Worm (Caenorhabditis elegans) whole organism, late embryonic: ENCODE measurements around the gene rpb-8.

Source experiments
- F13H6.1 ChIP-seq: sonication (generic microtip); optimal IDR thresholded peaks from 2 replicates; lab custom pipeline; 2016; ENCODE audit warnings: missing genetic modification characterization, missing compliant biosample characterization
- K02D7.2 ChIP-seq: sonication (generic microtip); optimal IDR thresholded peaks from 2 replicates; lab custom pipeline; 2017; ENCODE audit warnings: mild to moderate bottlenecking, missing genetic modification characterization, missing compliant biosample characterization
- Y22D7AL.16 ChIP-seq: sonication (generic microtip); optimal IDR thresholded peaks from 2 replicates; lab custom pipeline; 2016; ENCODE audit warnings: missing genetic modification characterization, missing compliant biosample characterization
- ama-1 ChIP-seq: fragments of 150-350 bp; optimal IDR thresholded peaks from 2 replicates; lab custom pipeline; 2014
- ceh-24 ChIP-seq: sonication (generic microtip); optimal IDR thresholded peaks from 2 replicates; lab custom pipeline; 2016; ENCODE audit warnings: mild to moderate bottlenecking, missing genetic modification characterization, missing compliant biosample characterization
- ceh-45 ChIP-seq: fragments of 200-800 bp; sonication (Bioruptor generic); IDR thresholded peaks from 2 replicates; pipeline ENCODE4 v1.3.6; 2022; ENCODE audit warnings: missing genetic modification reagents, missing genetic modification characterization, missing compliant biosample characterization
- ceh-48 ChIP-seq: sonication (generic microtip); optimal IDR thresholded peaks from 2 replicates; lab custom pipeline; 2016; ENCODE audit warnings: missing genetic modification characterization, inconsistent platforms, missing compliant biosample characterization
- ceh-6 ChIP-seq: fragments of 200-800 bp; sonication (Bioruptor generic); optimal IDR thresholded peaks from 2 replicates; lab custom pipeline; 2018; ENCODE audit warnings: mild to moderate bottlenecking, missing genetic modification characterization, missing compliant biosample characterization
- dve-1 ChIP-seq: sonication (generic microtip); optimal IDR thresholded peaks from 2 replicates; lab custom pipeline; 2017; ENCODE audit warnings: antibody characterized with exemption, mild to moderate bottlenecking, missing genetic modification characterization, missing compliant biosample characterization
- elt-2 ChIP-seq: sonication (generic microtip); optimal IDR thresholded peaks from 2 replicates; lab custom pipeline; 2016; ENCODE audit warnings: missing genetic modification reagents, missing genetic modification characterization, missing compliant biosample characterization
- elt-4 ChIP-seq: sonication (generic microtip); optimal IDR thresholded peaks from 2 replicates; lab custom pipeline; 2016; ENCODE audit warnings: missing genetic modification characterization, missing compliant biosample characterization
- eyg-1 ChIP-seq: sonication (generic microtip); optimal IDR thresholded peaks from 2 replicates; lab custom pipeline; 2016; ENCODE audit warnings: missing genotype, missing genetic modification characterization, missing compliant biosample characterization
- fax-1 ChIP-seq: sonication (generic microtip); optimal IDR thresholded peaks from 2 replicates; lab custom pipeline; 2016; ENCODE audit warnings: missing genotype, missing genetic modification characterization, missing compliant biosample characterization
- fkh-10 ChIP-seq: fragments of 150-350 bp; optimal IDR thresholded peaks from 2 replicates; lab custom pipeline; 2014; ENCODE audit warnings: missing biosample characterization, missing genetic modification reagents, missing genetic modification characterization
- hlh-15 ChIP-seq: sonication (generic microtip); optimal IDR thresholded peaks from 2 replicates; lab custom pipeline; 2016; ENCODE audit warnings: missing genetic modification characterization, missing compliant biosample characterization
- hlh-30 ChIP-seq: sonication (generic microtip); optimal IDR thresholded peaks from 2 replicates; lab custom pipeline; 2017; ENCODE audit warnings: antibody characterized with exemption, missing genetic modification characterization, missing compliant biosample characterization; ENCODE audit not compliant: insufficient read depth
- hlh-8 ChIP-seq: sonication (generic microtip); optimal IDR thresholded peaks from 2 replicates; lab custom pipeline; 2016; ENCODE audit warnings: missing genotype, missing genetic modification characterization, missing compliant biosample characterization
- lin-11 ChIP-seq: fragments of 200-800 bp; sonication (Bioruptor generic); optimal IDR thresholded peaks from 2 replicates; lab custom pipeline; 2018; ENCODE audit warnings: mild to moderate bottlenecking, missing genetic modification characterization, missing compliant biosample characterization
- madf-2 ChIP-seq: sonication (generic microtip); optimal IDR thresholded peaks from 2 replicates; lab custom pipeline; 2017; ENCODE audit warnings: missing genetic modification characterization, missing compliant biosample characterization
- nfya-1 ChIP-seq: sonication (generic microtip); optimal IDR thresholded peaks from 2 replicates; lab custom pipeline; 2017; ENCODE audit warnings: missing genetic modification characterization, mild to moderate bottlenecking, missing compliant biosample characterization, antibody characterized with exemption, moderate library complexity
- nhr-11 ChIP-seq: fragments of 150-350 bp; optimal IDR thresholded peaks from 2 replicates; lab custom pipeline; 2014; ENCODE audit warnings: missing biosample characterization, missing genetic modification characterization
- nhr-232 ChIP-seq: sonication (generic microtip); optimal IDR thresholded peaks from 2 replicates; lab custom pipeline; 2016; ENCODE audit warnings: missing genetic modification characterization, missing compliant biosample characterization
- odd-2 ChIP-seq: sonication (generic microtip); optimal IDR thresholded peaks from 2 replicates; lab custom pipeline; 2017; ENCODE audit warnings: antibody characterized with exemption, mild to moderate bottlenecking, missing genetic modification characterization, missing compliant biosample characterization
- pag-3 ChIP-seq: sonication (generic microtip); optimal IDR thresholded peaks from 2 replicates; lab custom pipeline; 2016; ENCODE audit warnings: missing compliant biosample characterization, missing genetic modification characterization, borderline replicate concordance
- pax-1 ChIP-seq: fragments of 150-350 bp; optimal IDR thresholded peaks from 2 replicates; lab custom pipeline; 2014; ENCODE audit warnings: missing biosample characterization, missing genetic modification characterization
- pha-4 ChIP-seq: fragments of 150-350 bp; optimal IDR thresholded peaks from 2 replicates; lab custom pipeline; 2018; ENCODE audit warnings: missing biosample characterization, missing genetic modification reagents, missing genetic modification characterization
- pqm-1 ChIP-seq: sonication (generic microtip); optimal IDR thresholded peaks from 2 replicates; lab custom pipeline; 2016; ENCODE audit warnings: missing genetic modification characterization, missing compliant biosample characterization
- sdc-2 ChIP-seq: sonication (generic microtip); optimal IDR thresholded peaks from 2 replicates; lab custom pipeline; 2016; ENCODE audit warnings: missing genotype, missing genetic modification characterization, missing compliant biosample characterization
- tbx-2 ChIP-seq: sonication (generic microtip); optimal IDR thresholded peaks from 2 replicates; lab custom pipeline; 2016; ENCODE audit warnings: missing genetic modification characterization, missing compliant biosample characterization
- tbx-7 ChIP-seq: sonication (generic microtip); optimal IDR thresholded peaks from 2 replicates; lab custom pipeline; 2016; ENCODE audit warnings: missing genotype, missing genetic modification characterization, missing compliant biosample characterization
- unc-3 ChIP-seq, 2 experiments: fragments of 200-800 bp in 1 of 2; sonication (Bioruptor generic) in 1 of 2; sonication (generic microtip) in 1 of 2; conservative IDR thresholded peaks in 1 of 2; optimal IDR thresholded peaks in 1 of 2; 2 replicates each; pipeline versions ENCODE4 v1.3.6 to Lab custom; 2016 to 2022; ENCODE audit warnings: missing compliant biosample characterization in 2 of 2, missing genetic modification characterization in 2 of 2, missing genetic modification reagents in 1 of 2
- zip-5 ChIP-seq: sonication (generic microtip); optimal IDR thresholded peaks from 2 replicates; lab custom pipeline; 2016; ENCODE audit warnings: missing genetic modification characterization, missing compliant biosample characterization
- ztf-16 ChIP-seq: sonication (generic microtip); optimal IDR thresholded peaks from 2 replicates; lab custom pipeline; 2017; ENCODE audit warnings: missing genetic modification characterization, missing compliant biosample characterization

The rpb-8 gene

ce11 chrIII:4960204-4960603 lies 42.4 kb upstream of the rpb-8 start, which contains the start of gene C27F2.4:
C27F2.4 (minus strand) TSS chrIII:4960304.
- no peak for TF ChIP-seq K02D7.2 (tag; lab: Kevin White, UChicago)
- TF ChIP-seq nhr-232 = no peak
- TF ChIP-seq fax-1 (tag; lab: Kevin White, UChicago) = no peak
- no peak for TF ChIP-seq ceh-45
- no peak for TF ChIP-seq tbx-2 (tag; lab: Kevin White, UChicago)
- TF ChIP-seq ceh-48 (tag; lab: Kevin White, UChicago) = no peak

- TF ChIP-seq F13H6.1 (no peak), tbx-7 (tag; lab: Kevin White, UChicago) (no peak), nhr-11 (tag; lab: Kevin White, UChicago) (no peak), zip-5 (tag; lab: Kevin White, UChicago) (no peak), elt-2 (tag; lab: Kevin White, UChicago) (no peak), ama-1 (lab: Kevin White, UChicago) (no peak)
- TF ChIP-seq, all 69 proteins: peak for 0
Observed at ce11 chrIII:4956566-4956965, 38.8 kb upstream of the rpb-8 start, which contains the start of gene C26E6.1. C26E6.1 (plus strand) TSS chrIII:4956866.

ce11 chrIII:4952970-4953369 lies 35.2 kb upstream of the rpb-8 start:
- TF ChIP-seq nfya-1 (tag; lab: Kevin White, UChicago) (peak; percentile 90), pax-1 (tag; lab: Kevin White, UChicago) (no peak), ztf-16 (tag; lab: Kevin White, UChicago) (no peak), nhr-232 (no peak), elt-2 (tag; lab: Kevin White, UChicago) (no peak), dve-1 (no peak), fkh-10 (no peak), pha-4 (tag; lab: Kevin White, UChicago) (no peak)

- TF ChIP-seq elt-2 (tag; lab: Kevin White, UChicago) = no peak
- no peak for TF ChIP-seq elt-4
- no peak for TF ChIP-seq hlh-30 (tag; lab: Kevin White, UChicago)
- TF ChIP-seq ceh-24 (tag; lab: Kevin White, UChicago) = no peak
- no peak for TF ChIP-seq ceh-6
- TF ChIP-seq, all 69 proteins: peak for 0
Observed at ce11 chrIII:4951824-4952223, 34.0 kb upstream of the rpb-8 start, which contains the start of gene flh-2. flh-2 (plus strand) TSS chrIII:4952124.

ce11 chrIII:4951210-4951609 lies 33.4 kb upstream of the rpb-8 start:
- peak; percentile 20 for TF ChIP-seq elt-4
- TF ChIP-seq odd-2 (tag; lab: Kevin White, UChicago) = no peak
- TF ChIP-seq sdc-2 (tag; lab: Kevin White, UChicago) = no peak

- TF ChIP-seq Y22D7AL.16 (tag; lab: Kevin White, UChicago) = no peak
- TF ChIP-seq hlh-15 (tag; lab: Kevin White, UChicago) = no peak
- no peak for TF ChIP-seq unc-3 (GFP tag; conservative IDR thresholded peaks at IDR 0.05; lab: Robert Waterston, UW)
- TF ChIP-seq unc-3 (tag; optimal IDR thresholded peaks at IDR 0.05; lab: Kevin White, UChicago) = no peak
- TF ChIP-seq pqm-1 (tag; lab: Kevin White, UChicago) = no peak
- TF ChIP-seq eyg-1 (tag; lab: Kevin White, UChicago) = no peak
- no peak for TF ChIP-seq pag-3 (tag; lab: Kevin White, UChicago)
- TF ChIP-seq hlh-30 (tag; lab: Kevin White, UChicago) = no peak
- no peak for TF ChIP-seq lin-11 (tag; lab: Kevin White, UChicago)
- no peak for TF ChIP-seq nhr-232
- no peak for TF ChIP-seq hlh-8
- no peak for TF ChIP-seq fax-1 (tag; lab: Kevin White, UChicago)
- TF ChIP-seq madf-2 (tag; lab: Kevin White, UChicago) = no peak
- no peak for TF ChIP-seq ceh-45
- no peak for TF ChIP-seq pax-1 (tag; lab: Kevin White, UChicago)
- TF ChIP-seq F13H6.1 = no peak
- no peak for TF ChIP-seq K02D7.2 (tag; lab: Kevin White, UChicago)
- no peak for TF ChIP-seq nhr-11 (tag; lab: Kevin White, UChicago)
Observed at ce11 chrIII:4950345-4950744, 32.5 kb upstream of the rpb-8 start.
